Fruit fly (Drosophila melanogaster) whole organism, adult: Measurements from ENCODE around the gene Las.

ENCODE experiments used
- CG11617 ChIP-seq: fragments of 200-800 bp; sonication (Bioruptor generic); optimal IDR thresholded peaks from 2 replicates; lab custom pipeline; 2017; ENCODE audit warnings: mild to moderate bottlenecking, missing biosample characterization, missing genetic modification reagents, missing genetic modification characterization
- CG12768 ChIP-seq: fragments of 200-800 bp; sonication (Bioruptor generic); optimal IDR thresholded peaks from 2 replicates; lab custom pipeline; 2017; ENCODE audit warnings: missing biosample characterization, missing genetic modification characterization, mild to moderate bottlenecking, moderate library complexity, missing genetic modification reagents
- CG14711 ChIP-seq: fragments of 200-800 bp; sonication (Bioruptor generic); optimal IDR thresholded peaks from 2 replicates; lab custom pipeline; 2018; ENCODE audit warnings: missing biosample characterization, mild to moderate bottlenecking, missing genetic modification characterization, moderate library complexity
- CG1620 ChIP-seq: fragments of 200-800 bp; sonication (Bioruptor generic); optimal IDR thresholded peaks from 2 replicates; lab custom pipeline; 2016; ENCODE audit warnings: missing biosample characterization, missing genetic modification characterization
- CG33017 ChIP-seq: fragments of 200-800 bp; sonication (Bioruptor generic); optimal IDR thresholded peaks from 2 replicates; lab custom pipeline; 2018; ENCODE audit warnings: missing biosample characterization, mild to moderate bottlenecking, missing genetic modification characterization, moderate library complexity
- CG5204 ChIP-seq: fragments of 200-800 bp; sonication (Bioruptor generic); optimal IDR thresholded peaks from 2 replicates; lab custom pipeline; 2016; ENCODE audit warnings: missing biosample characterization, missing genetic modification characterization
- CG7045 ChIP-seq: fragments of 200-800 bp; sonication (Bioruptor generic); optimal IDR thresholded peaks from 2 replicates; lab custom pipeline; 2017; ENCODE audit warnings: missing biosample characterization, mild to moderate bottlenecking, missing genetic modification characterization
- CG7101 ChIP-seq: fragments of 200-800 bp; sonication (Bioruptor generic); optimal IDR thresholded peaks from 2 replicates; lab custom pipeline; 2018; ENCODE audit warnings: missing biosample characterization, mild to moderate bottlenecking, missing genetic modification characterization, moderate library complexity
- Clk ChIP-seq: fragments of 200-800 bp; sonication (Bioruptor generic); optimal IDR thresholded peaks from 2 replicates; lab custom pipeline; 2017; ENCODE audit warnings: missing biosample characterization, missing genetic modification characterization
- Crg-1 ChIP-seq: fragments of 200-800 bp; sonication (Bioruptor generic); optimal IDR thresholded peaks from 2 replicates; lab custom pipeline; 2016; ENCODE audit warnings: missing biosample characterization, missing genetic modification characterization
- Hr96 ChIP-seq: fragments of 200-800 bp; sonication (Bioruptor generic); optimal IDR thresholded peaks from 2 replicates; lab custom pipeline; 2016; ENCODE audit warnings: missing biosample characterization, missing genetic modification characterization
- Mnt ChIP-seq: fragments of 200-800 bp; sonication (Bioruptor generic); optimal IDR thresholded peaks from 2 replicates; lab custom pipeline; 2016; ENCODE audit warnings: missing biosample characterization, mild to moderate bottlenecking, missing genetic modification characterization
- bab1 ChIP-seq: fragments of 200-800 bp; sonication (Bioruptor generic); optimal IDR thresholded peaks from 3 replicates; lab custom pipeline; 2019; ENCODE audit warnings: missing biosample characterization, mild to moderate bottlenecking, missing genetic modification characterization, moderate library complexity
- cic ChIP-seq: fragments of 200-800 bp; sonication (Bioruptor generic); optimal IDR thresholded peaks from 2 replicates; lab custom pipeline; 2017; ENCODE audit warnings: missing biosample characterization, mild to moderate bottlenecking, missing genetic modification characterization, moderate library complexity
- cnc ChIP-seq, 2 experiments: fragments of >200 bp; optimal IDR thresholded peaks; 2 replicates each; lab custom pipeline; 2017
- kay ChIP-seq: fragments of 200-800 bp; sonication (Bioruptor generic); peaks from one replicate; lab custom pipeline; 2016; ENCODE audit warnings: missing biosample characterization, missing genetic modification characterization, borderline replicate concordance
- ovo ChIP-seq: fragments of 200-800 bp; sonication (Bioruptor generic); optimal IDR thresholded peaks from 2 replicates; lab custom pipeline; 2016; ENCODE audit warnings: missing biosample characterization, missing genetic modification characterization
- pad ChIP-seq: fragments of 200-800 bp; sonication (Bioruptor generic); optimal IDR thresholded peaks from 3 replicates; lab custom pipeline; 2017; ENCODE audit warnings: missing biosample characterization, missing genetic modification characterization, mild to moderate bottlenecking, moderate library complexity, missing genetic modification reagents
- tj ChIP-seq: fragments of 200-800 bp; sonication (Bioruptor generic); optimal IDR thresholded peaks from 3 replicates; lab custom pipeline; 2017; ENCODE audit warnings: missing biosample characterization, mild to moderate bottlenecking, missing genetic modification characterization, moderate library complexity
- toe ChIP-seq: fragments of 200-800 bp; sonication (Bioruptor generic); optimal IDR thresholded peaks from 2 replicates; lab custom pipeline; 2016; ENCODE audit warnings: missing biosample characterization, missing genetic modification characterization

Gene Las

dm6 chr3L:20404515-20404914 is 27.6 kb downstream of the Las start:
- TF ChIP-seq cic (GFP tag; lab: Kevin White, UChicago) (no peak), Hr96 (GFP tag; lab: Kevin White, UChicago) (no peak)

DNA sequence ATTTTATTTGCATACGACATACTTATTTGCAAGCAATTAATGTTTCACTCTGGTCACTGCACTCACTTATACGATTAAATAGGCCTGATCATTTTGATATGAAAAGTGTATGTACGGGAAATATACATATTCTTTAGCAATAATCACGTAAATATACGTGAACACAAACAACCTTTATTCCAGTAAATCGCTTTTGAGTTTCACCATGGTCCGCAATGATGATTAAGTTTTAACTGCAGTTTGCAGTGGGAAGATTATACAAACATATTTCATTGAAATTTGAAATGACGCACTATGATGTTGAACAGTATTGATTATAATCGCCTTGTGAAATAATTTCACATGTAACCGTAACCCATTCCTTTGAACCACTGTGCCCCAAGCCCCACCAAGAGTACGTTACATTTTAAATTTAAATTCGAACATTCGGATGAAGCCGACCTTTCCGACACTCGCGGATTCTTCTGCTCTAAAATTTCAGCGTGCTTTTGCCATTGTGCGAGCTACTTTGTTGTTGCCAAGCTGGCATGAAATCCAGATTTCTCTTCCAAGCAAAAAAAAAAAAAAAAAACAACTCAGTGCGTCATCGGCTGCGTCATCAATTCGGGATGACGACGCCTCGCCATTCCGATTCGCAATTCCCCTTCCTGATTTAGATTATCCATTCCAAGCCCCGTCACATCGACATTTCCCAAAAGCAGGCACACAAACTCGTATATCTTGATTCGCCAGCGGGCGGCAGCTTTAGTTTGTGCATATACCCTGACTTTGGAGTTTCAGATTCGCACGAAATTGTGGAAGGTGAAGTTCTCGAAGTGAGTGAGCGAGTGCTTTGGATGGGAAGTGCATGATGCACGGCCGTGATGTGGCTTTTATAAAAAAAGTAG is 28.4 kb downstream of the Las start:
- TF ChIP-seq bab1 (peak; percentile 10), ovo (GFP tag; lab: Kevin White, UChicago) (no peak), CG11617 (GFP tag; lab: Kevin White, UChicago) (no peak)

- TF ChIP-seq toe (no peak), tj (GFP tag; lab: Kevin White, UChicago) (no peak), CG12768 (no peak), pad (GFP tag; lab: Kevin White, UChicago) (no peak), Mnt (GFP tag; lab: Kevin White, UChicago) (no peak), cnc (optimal IDR thresholded peaks at IDR 0.05; lab: Kevin White, UChicago) (no peak), Hr96 (GFP tag; lab: Kevin White, UChicago) (no peak), ovo (GFP tag; lab: Kevin White, UChicago) (no peak), CG33017 (tag; lab: Kevin White, UChicago) (no peak)
Observed at dm6 chr3L:20402665-20403492, 29.3 kb downstream of the Las start.

dm6 chr3L:20401026-20401912 is 30.9 kb downstream of the Las start, which contains the start of gene trbl:
Gene trbl (minus strand): TSS chr3L:20401609.
- TF ChIP-seq CG7045 (GFP tag; lab: Kevin White, UChicago) (peak; percentile 54), CG7101 (tag; lab: Kevin White, UChicago) (peak; percentile 59), ovo (GFP tag; lab: Kevin White, UChicago) (peak; percentile 62), Mnt (GFP tag; lab: Kevin White, UChicago) (peak; percentile 94), toe (no peak), kay (GFP tag; lab: Kevin White, UChicago) (no peak), CG11617 (GFP tag; lab: Kevin White, UChicago) (peak; percentile 64), Hr96 (GFP tag; lab: Kevin White, UChicago) (no peak), tj (GFP tag; lab: Kevin White, UChicago) (peak; percentile 41), cic (GFP tag; lab: Kevin White, UChicago) (peak; percentile 73), Crg-1 (GFP tag; lab: Kevin White, UChicago) (peak; percentile 14), bab1 (peak; percentile 70), CG33017 (tag; lab: Kevin White, UChicago) (peak; percentile 64), CG12768 (peak; percentile 50), pad (GFP tag; lab: Kevin White, UChicago) (peak; percentile 24), CG14711 (tag; lab: Kevin White, UChicago) (peak; percentile 21), CG5204 (GFP tag; lab: Kevin White, UChicago) (no peak)

DNA sequence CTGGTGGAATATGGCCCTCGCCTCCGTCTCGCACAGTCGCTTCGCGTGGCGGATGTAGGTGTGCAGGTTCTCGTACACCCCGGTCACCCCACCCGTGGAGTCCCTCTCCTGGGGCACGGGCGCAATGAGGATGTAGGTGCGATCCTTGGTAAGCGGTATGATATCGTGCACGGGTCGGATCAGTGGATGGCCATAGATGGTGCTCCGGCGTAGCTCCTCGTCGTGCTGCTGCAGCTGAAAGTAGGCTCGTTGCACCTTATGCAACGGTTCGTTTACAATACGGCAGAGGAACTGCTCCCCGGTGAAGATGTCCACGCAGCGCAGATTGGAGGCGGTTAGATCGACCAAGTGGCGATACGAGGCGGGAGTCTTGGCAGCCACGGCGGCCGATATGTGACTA is 31.6 kb downstream of the Las start:
- TF ChIP-seq bab1 (no peak), cnc (optimal IDR thresholded peaks at IDR 0.05; lab: Kevin White, UChicago) (no peak), kay (GFP tag; lab: Kevin White, UChicago) (no peak), CG1620 (GFP tag; lab: Kevin White, UChicago) (no peak), CG5204 (GFP tag; lab: Kevin White, UChicago) (no peak), CG7101 (tag; lab: Kevin White, UChicago) (no peak)

DNA sequence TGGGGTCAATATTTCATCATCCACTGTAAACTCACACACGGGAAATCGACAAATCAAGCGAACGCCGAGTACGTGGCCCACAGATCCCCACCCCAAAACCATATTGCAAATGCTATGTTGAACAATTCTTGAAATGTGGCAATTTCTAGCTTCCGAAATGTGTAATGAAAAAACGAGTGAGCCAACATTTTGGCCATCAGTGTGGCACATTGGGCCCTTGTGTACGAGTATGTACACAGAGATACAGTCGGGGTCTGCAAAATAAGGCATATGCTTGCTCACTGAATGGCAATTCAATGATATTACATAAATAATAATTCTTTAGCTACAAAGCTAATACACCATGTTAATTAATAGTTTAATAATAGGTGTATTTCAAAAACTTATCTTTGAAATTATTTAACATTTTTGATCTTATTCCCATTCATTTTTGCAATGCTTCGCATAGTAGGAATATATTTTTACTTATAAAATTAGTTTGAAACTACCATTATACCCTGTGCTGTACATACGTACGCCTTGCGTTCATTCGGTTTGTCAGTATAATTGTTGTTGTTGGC is 32.5 kb downstream of the Las start:
- TF ChIP-seq CG5204 (GFP tag; lab: Kevin White, UChicago) (peak; percentile 72), ovo (GFP tag; lab: Kevin White, UChicago) (peak; percentile 61), Hr96 (GFP tag; lab: Kevin White, UChicago) (peak; percentile 73), toe (peak; percentile 68), cnc (optimal IDR thresholded peaks at IDR 0.05; lab: Kevin White, UChicago) (no peak), CG14711 (tag; lab: Kevin White, UChicago) (peak; percentile 79), bab1 (peak; percentile 88), CG7045 (GFP tag; lab: Kevin White, UChicago) (peak; percentile 79), pad (GFP tag; lab: Kevin White, UChicago) (peak; percentile 72), Clk (GFP tag; lab: Kevin White, UChicago) (no peak), Crg-1 (GFP tag; lab: Kevin White, UChicago) (peak; percentile 55), CG11617 (GFP tag; lab: Kevin White, UChicago) (peak; percentile 82), CG12768 (peak; percentile 73), CG33017 (tag; lab: Kevin White, UChicago) (peak; percentile 89), CG1620 (GFP tag; lab: Kevin White, UChicago) (peak; percentile 74), kay (GFP tag; lab: Kevin White, UChicago) (peak; percentile 91), cic (GFP tag; lab: Kevin White, UChicago) (no peak), CG7101 (tag; lab: Kevin White, UChicago) (peak; percentile 84), Mnt (GFP tag; lab: Kevin White, UChicago) (peak; percentile 31), tj (GFP tag; lab: Kevin White, UChicago) (peak; percentile 76)
